Worm (Caenorhabditis elegans): ENCODE measurements around the gene ooc-5.

The ooc-5 gene

DNA sequence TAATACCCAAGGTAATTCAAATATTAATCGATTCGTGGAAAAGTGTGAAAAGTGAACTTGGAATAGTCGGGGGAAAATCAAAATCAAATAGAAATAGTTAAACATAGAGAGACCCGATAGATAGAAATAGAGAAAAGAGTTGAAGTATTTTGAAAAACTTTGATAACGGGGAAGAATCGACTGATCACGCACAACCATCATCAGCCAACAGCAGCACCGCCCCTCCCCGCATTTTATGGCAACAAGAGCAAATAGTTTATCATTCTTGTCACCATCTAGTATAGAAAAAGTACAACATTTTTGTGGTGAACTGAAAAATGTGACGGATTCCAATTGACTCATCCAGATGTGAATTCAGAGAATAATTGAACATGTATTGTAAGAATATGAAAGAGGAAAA, 1.4 kb upstream of the ooc-5 start:
- no peak for TF ChIP-seq mls-2 (tag; optimal IDR thresholded peaks at IDR 0.05)
- TF ChIP-seq unc-39 (tag; optimal IDR thresholded peaks at IDR 0.05) = no peak
- TF ChIP-seq unc-62 (GFP tag; optimal IDR thresholded peaks at IDR 0.05) = no peak
- no peak for TF ChIP-seq nhr-28 (tag; optimal IDR thresholded peaks at IDR 0.05)
- TF ChIP-seq ham-2 (GFP tag; optimal IDR thresholded peaks at IDR 0.05) = no peak
- TF ChIP-seq tbx-8 (GFP tag; optimal IDR thresholded peaks at IDR 0.05) = no peak
- no peak for TF ChIP-seq ceh-43 (GFP tag; optimal IDR thresholded peaks at IDR 0.05)
- no peak for TF ChIP-seq hlh-1 (tag; optimal IDR thresholded peaks at IDR 0.05)
- TF ChIP-seq ceh-39 (tag; optimal IDR thresholded peaks at IDR 0.05) = no peak
- TF ChIP-seq lin-13 (tag; optimal IDR thresholded peaks at IDR 0.05) = no peak
- TF ChIP-seq bed-3 (GFP tag; optimal IDR thresholded peaks at IDR 0.05) = no peak
- no peak for TF ChIP-seq flh-1 (GFP tag; optimal IDR thresholded peaks at IDR 0.05)
- TF ChIP-seq ztf-11 (tag; optimal IDR thresholded peaks at IDR 0.05) = no peak
- no peak for TF ChIP-seq lsy-2 (tag; optimal IDR thresholded peaks at IDR 0.05)
- no peak for TF ChIP-seq snpc-4 (tag; optimal IDR thresholded peaks at IDR 0.05)

DNA sequence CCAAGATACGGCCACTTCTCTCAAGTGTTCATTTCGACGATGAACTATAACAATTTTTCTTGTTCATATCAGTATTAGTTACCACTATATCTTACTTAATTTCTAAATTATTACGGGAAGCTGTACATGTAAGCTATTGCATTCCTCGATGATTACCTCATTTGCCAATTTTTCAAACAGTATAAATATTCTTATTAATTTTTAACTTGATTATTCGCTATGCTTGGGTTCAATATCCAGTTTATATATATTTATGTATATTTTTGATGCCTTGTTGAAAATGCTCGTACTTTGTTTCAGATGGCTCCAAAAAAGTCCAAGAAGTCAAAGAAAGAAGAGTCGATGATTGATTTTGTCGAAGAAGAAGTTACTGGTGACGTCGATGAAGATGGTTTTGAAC, 1.4 kb downstream of the ooc-5 start, which contains the start of gene F44G4.1:
TSS of gene F44G4.1 (plus strand) at position 301 of the 400 bp plus-strand sequence.
- TF ChIP-seq nhr-2 (tag; optimal IDR thresholded peaks at IDR 0.05) = no peak
- no peak for TF ChIP-seq nhr-28 (tag; optimal IDR thresholded peaks at IDR 0.05)
- no peak for TF ChIP-seq ceh-43 (GFP tag; optimal IDR thresholded peaks at IDR 0.05)
- no peak for TF ChIP-seq tbx-8 (GFP tag; optimal IDR thresholded peaks at IDR 0.05)
- no peak for TF ChIP-seq lsy-2 (tag; optimal IDR thresholded peaks at IDR 0.05)
- TF ChIP-seq unc-62 (GFP tag; optimal IDR thresholded peaks at IDR 0.05) = no peak
- no peak for TF ChIP-seq hlh-1 (tag; optimal IDR thresholded peaks at IDR 0.05)
- TF ChIP-seq lin-13 (tag; optimal IDR thresholded peaks at IDR 0.05) = no peak
- no peak for TF ChIP-seq zip-8 (tag; optimal IDR thresholded peaks at IDR 0.05)

DNA sequence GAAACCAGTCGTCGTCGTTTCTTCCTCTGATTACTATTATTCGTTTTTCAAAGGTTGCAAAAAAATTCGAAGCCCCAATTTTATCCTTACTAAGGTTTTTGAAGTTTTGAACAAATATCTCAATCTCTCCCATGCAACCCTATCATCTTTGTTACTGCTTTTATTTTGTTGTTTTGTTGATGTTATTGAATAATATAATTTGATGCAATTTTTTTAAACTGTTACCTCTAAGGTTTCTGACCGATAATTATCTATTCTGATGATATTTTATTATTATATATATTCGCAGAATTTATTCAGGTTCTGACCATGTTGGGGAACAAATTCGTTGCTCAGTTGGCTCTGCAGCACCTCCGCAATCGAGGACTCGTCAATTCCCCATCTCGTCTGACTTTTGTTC, 3.1 kb downstream of the ooc-5 start, which contains the start of gene ndub-2:
TSS of gene ndub-2 (plus strand) at position 301 of the 400 bp plus-strand sequence.
- no peak for TF ChIP-seq cnd-1 (tag; optimal IDR thresholded peaks at IDR 0.05)
- no peak for TF ChIP-seq drap-1 (GFP tag; optimal IDR thresholded peaks at IDR 0.05)
- no peak for TF ChIP-seq M03D4.4 (tag; optimal IDR thresholded peaks at IDR 0.05)
- no peak for TF ChIP-seq sptf-1 (tag; optimal IDR thresholded peaks at IDR 0.05)
- no peak for TF ChIP-seq ham-2 (GFP tag; optimal IDR thresholded peaks at IDR 0.05)
- TF ChIP-seq nhr-12 (tag; optimal IDR thresholded peaks at IDR 0.05) = no peak
- TF ChIP-seq lin-32 (GFP tag; optimal IDR thresholded peaks at IDR 0.05) = no peak
- no peak for TF ChIP-seq nhr-28 (tag; optimal IDR thresholded peaks at IDR 0.05)
- no peak for TF ChIP-seq unc-62 (GFP tag; optimal IDR thresholded peaks at IDR 0.05)
- TF ChIP-seq flh-1 (GFP tag; optimal IDR thresholded peaks at IDR 0.05) = no peak

DNA sequence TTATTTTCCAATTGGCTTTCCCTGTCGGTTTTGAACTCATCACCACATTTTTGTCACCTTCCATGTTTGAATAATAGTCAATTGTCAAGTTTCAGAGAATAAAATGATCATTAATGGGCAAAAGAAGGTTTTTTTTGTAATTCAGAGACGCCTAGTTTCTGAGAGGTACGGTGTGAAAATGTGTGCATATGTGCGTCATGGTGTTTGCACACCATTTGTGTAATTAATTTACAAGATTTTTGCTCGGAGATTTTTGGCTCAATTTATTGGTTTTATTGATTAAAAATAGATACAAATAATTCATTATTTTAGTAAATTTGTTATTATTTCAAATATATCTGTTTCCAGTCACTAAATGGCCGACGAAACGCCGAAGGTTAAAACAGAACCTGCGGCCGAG, 4.5 kb downstream of the ooc-5 start, which contains the start of the genes F44G4.3 and tdp-1:
TSS of gene F44G4.3 (minus strand) at position 184 of the 400 bp plus-strand sequence.
TSS of gene tdp-1 (plus strand) at position 347 of the 400 bp plus-strand sequence.
- TF ChIP-seq M03D4.4 (tag; optimal IDR thresholded peaks at IDR 0.05) (peak; percentile 3), cnd-1 (tag; optimal IDR thresholded peaks at IDR 0.05) (no peak), ham-2 (GFP tag; optimal IDR thresholded peaks at IDR 0.05) (no peak), blmp-1 (tag; optimal IDR thresholded peaks at IDR 0.05) (no peak), mls-2 (tag; optimal IDR thresholded peaks at IDR 0.05) (no peak), ces-1 (GFP tag; optimal IDR thresholded peaks at IDR 0.05) (peak; percentile 97), nhr-28 (tag; optimal IDR thresholded peaks at IDR 0.05) (no peak), mab-5 (tag; optimal IDR thresholded peaks at IDR 0.05) (no peak), nhr-237 (tag; optimal IDR thresholded peaks at IDR 0.05) (no peak), elt-3 (tag; optimal IDR thresholded peaks at IDR 0.05) (no peak), lin-13 (tag; optimal IDR thresholded peaks at IDR 0.05) (no peak), lsy-2 (tag; optimal IDR thresholded peaks at IDR 0.05) (peak; percentile 93), mep-1 (tag; optimal IDR thresholded peaks at IDR 0.05) (peak; percentile 1)

DNA sequence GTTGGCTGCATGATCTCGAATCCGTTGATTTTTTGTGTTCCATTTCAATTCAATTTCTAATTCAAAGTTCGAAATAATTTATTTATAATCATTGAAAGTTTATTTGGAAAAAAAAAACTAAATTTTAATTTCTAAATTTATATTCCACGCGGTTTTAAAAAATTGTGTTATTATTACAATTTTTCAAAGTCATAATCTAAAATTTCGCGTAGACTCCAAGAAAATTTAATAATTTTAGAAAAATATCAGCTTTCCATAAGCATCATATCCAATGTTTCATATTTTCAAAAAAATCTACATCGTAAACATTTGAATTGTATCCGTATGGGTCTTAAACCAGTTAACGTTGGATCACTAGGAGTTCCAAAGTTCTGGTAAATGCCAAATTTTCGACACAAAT, 7.4 kb downstream of the ooc-5 start, which contains the start of gene F44G4.5:
TSS of gene F44G4.5 (minus strand) at position 101 of the 400 bp plus-strand sequence.
- TF ChIP-seq lin-32 (GFP tag; optimal IDR thresholded peaks at IDR 0.05) = no peak
- no peak for TF ChIP-seq ceh-43 (GFP tag; optimal IDR thresholded peaks at IDR 0.05)
- TF ChIP-seq flh-1 (GFP tag; optimal IDR thresholded peaks at IDR 0.05) = no peak
- TF ChIP-seq M03D4.4 (tag; optimal IDR thresholded peaks at IDR 0.05) = no peak
- TF ChIP-seq drap-1 (GFP tag; optimal IDR thresholded peaks at IDR 0.05) = no peak
- TF ChIP-seq elt-1 (tag; optimal IDR thresholded peaks at IDR 0.05; ENCODE audit: borderline replicate concordance, insufficient read depth) = no peak
- TF ChIP-seq ham-2 (GFP tag; optimal IDR thresholded peaks at IDR 0.05) = no peak
- no peak for TF ChIP-seq nhr-12 (tag; optimal IDR thresholded peaks at IDR 0.05)
- TF ChIP-seq lsy-2 (tag; optimal IDR thresholded peaks at IDR 0.05) = no peak
- no peak for TF ChIP-seq nhr-237 (tag; optimal IDR thresholded peaks at IDR 0.05)

All from whole organism, mixed stage, embryonic.